Fruit fly (Drosophila melanogaster): ENCODE measurements around the gene Or24a.

Gene Or24a

dm6 chr2L:4118983-4119670 lies 46.8 kb downstream of the Or24a start (continued):
- TF ChIP-seq jumu (GFP tag; optimal IDR thresholded peaks at IDR 0.05) (peak; percentile 70), Dbx (GFP tag; IDR thresholded peaks at IDR 0.05) (0 out of 3 replicates have a peak, but pooled peaks have one; percentile 54), CG31365 (tag; optimal IDR thresholded peaks at IDR 0.05) (peak; percentile 57), dan (GFP tag; IDR thresholded peaks at IDR 0.05) (peak; percentile 32; the same call in 1 of the 2 replicates), grn (GFP tag; optimal IDR thresholded peaks at IDR 0.05) (peak; percentile 34), Doc3 (GFP tag; IDR thresholded peaks at IDR 0.05; ENCODE audit: partially characterized antibody) (no peak), CG34422 (GFP tag; IDR thresholded peaks at IDR 0.05) (peak; percentile 87), Hr51 (GFP tag; optimal IDR thresholded peaks at IDR 0.05) (peak; percentile 59 to 77), CG12942 (GFP tag; optimal IDR thresholded peaks at IDR 0.05) (peak; percentile 55), CG13296 (GFP tag; optimal IDR thresholded peaks at IDR 0.05) (peak; percentile 70), CG10462 (GFP tag; optimal IDR thresholded peaks at IDR 0.05) (peak; percentile 73), CG8765 (GFP tag; IDR thresholded peaks at IDR 0.05) (peak; percentile 59; the same call in 1 of the 2 replicates), tap (tag; optimal IDR thresholded peaks at IDR 0.05) (peak; percentile 74), fru (optimal IDR thresholded peaks at IDR 0.05) (no peak), Abd-B (GFP tag; optimal IDR thresholded peaks at IDR 0.05) (peak; percentile 74), CG5245 (GFP tag; optimal IDR thresholded peaks at IDR 0.05) (peak; percentile 70), CG3995 (GFP tag; optimal IDR thresholded peaks at IDR 0.05) (no peak), CG4820 (GFP tag; optimal IDR thresholded peaks at IDR 0.05) (peak; percentile 84), Ptx1 (GFP tag; IDR thresholded peaks at IDR 0.05) (peak; percentile 80), twi (tag; optimal IDR thresholded peaks at IDR 0.05) (peak; percentile 56), CG16815 (GFP tag; optimal IDR thresholded peaks at IDR 0.05) (peak; percentile 82), CG4360 (GFP tag; IDR thresholded peaks at IDR 0.05) (peak; percentile 67), Max (GFP tag; optimal IDR thresholded peaks at IDR 0.05) (peak; percentile 76), NC2β (GFP tag; optimal IDR thresholded peaks at IDR 0.05) (peak; percentile 82), tx (GFP tag; optimal IDR thresholded peaks at IDR 0.05) (peak; percentile 54), ash1 (GFP tag; optimal IDR thresholded peaks at IDR 0.05) (no peak), fd64A (GFP tag; optimal IDR thresholded peaks at IDR 0.05) (peak; percentile 54), cato (GFP tag; optimal IDR thresholded peaks at IDR 0.05; ENCODE audit: borderline replicate concordance) (peak; percentile 25), Vsx1 (GFP tag; optimal IDR thresholded peaks at IDR 0.05) (peak; percentile 48), otp (GFP tag; IDR thresholded peaks at IDR 0.05) (peak; percentile 88), CG31388 (GFP tag; optimal IDR thresholded peaks at IDR 0.05) (peak; percentile 46), gt (GFP tag; IDR thresholded peaks at IDR 0.05) (peak; percentile 73), Mrtf (GFP tag; IDR thresholded peaks at IDR 0.05) (peak; percentile 71), CG17359 (tag; optimal IDR thresholded peaks at IDR 0.05) (peak; percentile 84), emc (GFP tag; optimal IDR thresholded peaks at IDR 0.05) (no peak), ro (GFP tag; IDR thresholded peaks at IDR 0.05) (peak; percentile 34; the same call in 1 of the 2 replicates), p53 (GFP tag; optimal IDR thresholded peaks at IDR 0.05) (no peak), unpg (GFP tag; optimal IDR thresholded peaks at IDR 0.05) (peak; percentile 86), tio (GFP tag; optimal IDR thresholded peaks at IDR 0.05) (peak; percentile 77), jigr1 (GFP tag; IDR thresholded peaks at IDR 0.05) (peak; percentile 34; the same call in 1 of the 3 replicates), al (GFP tag; IDR thresholded peaks at IDR 0.05) (no peak), corto (GFP tag; optimal IDR thresholded peaks at IDR 0.05) (no peak), knrl (GFP tag; IDR thresholded peaks at IDR 0.05; ENCODE audit: partially characterized antibody) (no peak), run (tag; optimal IDR thresholded peaks at IDR 0.05) (peak; percentile 68), CG18262 (tag; optimal IDR thresholded peaks at IDR 0.05) (peak; percentile 90), CG14860 (GFP tag; IDR thresholded peaks at IDR 0.05; ENCODE audit: partially characterized antibody) (no peak), CG3407 (GFP tag; optimal IDR thresholded peaks at IDR 0.05) (peak; percentile 70), hbn (GFP tag; IDR thresholded peaks at IDR 0.05; ENCODE audit: partially characterized antibody) (no peak), CG4328 (GFP tag; optimal IDR thresholded peaks at IDR 0.05) (peak; percentile 35), mld (GFP tag; IDR thresholded peaks at IDR 0.05; ENCODE audit: partially characterized antibody) (no peak)
